Fruit fly (Drosophila melanogaster) whole organism, embryonic: Measurements from ENCODE around the gene wb.

Source experiments
- Atf6 ChIP-seq: fragments of 200-800 bp; sonication (Bioruptor generic); IDR thresholded peaks from 2 replicates; pipeline ENCODE4 v1.3.6; 2022; ENCODE audit warnings: missing biosample characterization, missing genetic modification characterization
- CG10366 ChIP-seq: fragments of 200-800 bp; sonication (Bioruptor generic); IDR thresholded peaks from 2 replicates; pipeline ENCODE4 v1.3.6; 2022; ENCODE audit warnings: missing biosample characterization, missing genetic modification characterization
- CG10543 ChIP-seq: fragments of 200-800 bp; sonication (Bioruptor generic); optimal IDR thresholded peaks from 3 replicates; lab custom pipeline; 2017; ENCODE audit warnings: missing biosample characterization, mild to moderate bottlenecking, missing genetic modification characterization, moderate library complexity
- CG11247 ChIP-seq: fragments of 200-800 bp; sonication (Bioruptor generic); IDR thresholded peaks from 2 replicates; pipeline ENCODE4 v1.3.6; 2022; ENCODE audit warnings: missing biosample characterization, missing genetic modification characterization
- CG11696 ChIP-seq: fragments of 200-800 bp; sonication (Bioruptor generic); IDR thresholded peaks from 2 replicates; pipeline ENCODE4 v1.3.6; 2022; ENCODE audit warnings: missing biosample characterization, missing genetic modification characterization
- CG12155 ChIP-seq: fragments of 200-800 bp; sonication (Bioruptor generic); optimal IDR thresholded peaks from 3 replicates; lab custom pipeline; 2016; ENCODE audit warnings: missing biosample characterization, missing genetic modification characterization
- CG12391 ChIP-seq: fragments of 200-800 bp; sonication (Bioruptor generic); optimal IDR thresholded peaks from 3 replicates; lab custom pipeline; 2018; ENCODE audit warnings: missing biosample characterization, mild to moderate bottlenecking, missing genetic modification characterization, moderate library complexity
- CG13296 ChIP-seq: fragments of 200-800 bp; sonication (Bioruptor generic); optimal IDR thresholded peaks from 3 replicates; lab custom pipeline; 2018; ENCODE audit warnings: missing biosample characterization, mild to moderate bottlenecking, missing genetic modification characterization
- CG17612 ChIP-seq: fragments of 200-800 bp; sonication (Bioruptor generic); IDR thresholded peaks from 2 replicates; pipeline ENCODE4 v1.3.6; 2022; ENCODE audit warnings: missing biosample characterization, missing genetic modification characterization
- CG2678 ChIP-seq: fragments of 200-800 bp; sonication (Bioruptor generic); optimal IDR thresholded peaks from 3 replicates; lab custom pipeline; 2019; ENCODE audit warnings: missing biosample characterization, mild to moderate bottlenecking, missing genetic modification characterization, moderate library complexity
- CG31365 ChIP-seq: fragments of 200-800 bp; sonication (Bioruptor generic); optimal IDR thresholded peaks from 2 replicates; lab custom pipeline; 2018; ENCODE audit warnings: missing biosample characterization, mild to moderate bottlenecking, missing genetic modification characterization
- CG34422 ChIP-seq: fragments of 200-800 bp; sonication (Bioruptor generic); IDR thresholded peaks from 3 replicates; pipeline ENCODE4 v1.3.6; 2022; ENCODE audit warnings: missing biosample characterization, missing genetic modification characterization
- CG5245 ChIP-seq: fragments of 200-800 bp; sonication (Bioruptor generic); optimal IDR thresholded peaks from 3 replicates; lab custom pipeline; 2016; ENCODE audit warnings: missing biosample characterization, missing genetic modification characterization
- CG5953 ChIP-seq: fragments of 200-800 bp; sonication (Bioruptor generic); IDR thresholded peaks from 2 replicates; pipeline ENCODE4 v1.3.6; 2022; ENCODE audit warnings: missing biosample characterization, missing genetic modification characterization
- CG6765 ChIP-seq: fragments of 200-800 bp; sonication (Bioruptor generic); optimal IDR thresholded peaks from 3 replicates; lab custom pipeline; 2017; ENCODE audit warnings: missing biosample characterization, mild to moderate bottlenecking, missing genetic modification characterization
- CG7786 ChIP-seq: fragments of 200-800 bp; sonication (Bioruptor generic); optimal IDR thresholded peaks from 2 replicates; lab custom pipeline; 2016; ENCODE audit warnings: missing biosample characterization, missing genetic modification characterization
- CG8765 ChIP-seq: fragments of 200-800 bp; sonication (Bioruptor generic); IDR thresholded peaks from 2 replicates; pipeline ENCODE4 v1.3.6; 2022; ENCODE audit warnings: missing biosample characterization, missing genetic modification characterization
- CG8924 ChIP-seq: fragments of 200-800 bp; optimal IDR thresholded peaks from 3 replicates; lab custom pipeline; 2019; ENCODE audit warnings: missing biosample characterization, mild to moderate bottlenecking, missing genetic modification characterization, moderate library complexity
- CG9215 ChIP-seq: fragments of 200-800 bp; sonication (Bioruptor generic); IDR thresholded peaks from 2 replicates; pipeline ENCODE4 v1.3.6; 2022; ENCODE audit warnings: missing biosample characterization, missing genetic modification characterization
- CG9437 ChIP-seq: fragments of 200-800 bp; sonication (Bioruptor generic); optimal IDR thresholded peaks from 2 replicates; lab custom pipeline; 2018; ENCODE audit warnings: missing biosample characterization, mild to moderate bottlenecking, missing genetic modification characterization
- CG9727 ChIP-seq: fragments of 200-800 bp; sonication (Bioruptor generic); optimal IDR thresholded peaks from 3 replicates; lab custom pipeline; 2017; ENCODE audit warnings: missing biosample characterization, mild to moderate bottlenecking, missing genetic modification characterization
- CG9817 ChIP-seq: fragments of 200-800 bp; sonication (Bioruptor generic); optimal IDR thresholded peaks from 2 replicates; lab custom pipeline; 2018; ENCODE audit warnings: missing biosample characterization, mild to moderate bottlenecking, missing genetic modification characterization, moderate library complexity
- Dip3 ChIP-seq: fragments of 200-800 bp; sonication (Bioruptor generic); optimal IDR thresholded peaks from 3 replicates; lab custom pipeline; 2016; ENCODE audit warnings: missing biosample characterization, missing genetic modification characterization
- Dll ChIP-seq: fragments of 200-800 bp; sonication (Bioruptor generic); IDR thresholded peaks from 4 replicates; pipeline ENCODE4 v1.3.6; 2022; ENCODE audit warnings: missing biosample characterization, missing genetic modification characterization; ENCODE audit not compliant: partially characterized antibody
- Hand ChIP-seq: fragments of 200-800 bp; sonication (Bioruptor generic); optimal IDR thresholded peaks from 2 replicates; lab custom pipeline; 2017; ENCODE audit warnings: mild to moderate bottlenecking, missing biosample characterization, missing genetic modification reagents, missing genetic modification characterization
- Myb ChIP-seq: fragments of 200-800 bp; sonication (Bioruptor generic); optimal IDR thresholded peaks from 2 replicates; lab custom pipeline; 2016; ENCODE audit warnings: missing biosample characterization, missing genetic modification characterization
- NfI ChIP-seq: fragments of 200-800 bp; sonication (Bioruptor generic); optimal IDR thresholded peaks from 3 replicates; lab custom pipeline; 2018; ENCODE audit warnings: missing biosample characterization, mild to moderate bottlenecking, missing genetic modification characterization, moderate library complexity
- Scr ChIP-seq: fragments of 200-800 bp; sonication (Bioruptor generic); IDR thresholded peaks from 2 replicates; pipeline ENCODE4 v1.3.6; 2022; ENCODE audit warnings: missing biosample characterization, missing genetic modification characterization; ENCODE audit not compliant: partially characterized antibody
- Sin3A ChIP-seq: fragments of >200 bp; optimal IDR thresholded peaks from 2 replicates; lab custom pipeline; 2018
- Sry-β ChIP-seq: fragments of 200-800 bp; sonication (Bioruptor generic); optimal IDR thresholded peaks from 2 replicates; lab custom pipeline; 2018; ENCODE audit warnings: missing biosample characterization, mild to moderate bottlenecking, missing genetic modification characterization, moderate library complexity
- az2 ChIP-seq: fragments of 200-800 bp; sonication (Bioruptor generic); optimal IDR thresholded peaks from 3 replicates; lab custom pipeline; 2016; ENCODE audit warnings: missing biosample characterization, missing genetic modification characterization
- bbx ChIP-seq: fragments of 200-800 bp; sonication (Bioruptor generic); IDR thresholded peaks from 2 replicates; pipeline ENCODE4 v1.3.6; 2022; ENCODE audit warnings: missing biosample characterization, missing genetic modification characterization; ENCODE audit not compliant: partially characterized antibody
- cad ChIP-seq: fragments of >200 bp; optimal IDR thresholded peaks from 2 replicates; lab custom pipeline; 2017; ENCODE audit warnings: missing biosample characterization, missing genetic modification characterization
- crc ChIP-seq: fragments of 200-800 bp; sonication (Bioruptor generic); optimal IDR thresholded peaks from 2 replicates; lab custom pipeline; 2016; ENCODE audit warnings: missing biosample characterization, missing genetic modification characterization
- fd102C ChIP-seq: fragments of 200-800 bp; sonication (Bioruptor generic); optimal IDR thresholded peaks from 2 replicates; lab custom pipeline; 2018; ENCODE audit warnings: missing biosample characterization, mild to moderate bottlenecking, missing genetic modification characterization, moderate library complexity
- fu2 ChIP-seq: fragments of 200-800 bp; sonication (Bioruptor generic); optimal IDR thresholded peaks from 2 replicates; lab custom pipeline; 2016; ENCODE audit warnings: missing biosample characterization, missing genetic modification characterization
- gcm ChIP-seq: fragments of 200-800 bp; sonication (Bioruptor generic); optimal IDR thresholded peaks from 2 replicates; lab custom pipeline; 2019; ENCODE audit warnings: missing biosample characterization, mild to moderate bottlenecking, missing genetic modification characterization, moderate library complexity
- gcm2 ChIP-seq: fragments of 200-800 bp; sonication (Bioruptor generic); optimal IDR thresholded peaks from 2 replicates; lab custom pipeline; 2016; ENCODE audit warnings: missing biosample characterization, missing genetic modification characterization
- gro ChIP-seq: fragments of 200-800 bp; sonication (Bioruptor generic); optimal IDR thresholded peaks from 2 replicates; lab custom pipeline; 2016; ENCODE audit warnings: missing biosample characterization, missing genetic modification characterization
- hkb ChIP-seq, 2 experiments: fragments of 200-800 bp in 1 of 2; fragments of >200 bp in 1 of 2; sonication (Bioruptor generic) in 1 of 2; IDR thresholded peaks in 1 of 2; optimal IDR thresholded peaks in 1 of 2; 2 replicates each; pipeline versions ENCODE4 v1.3.6 to Lab custom; 2017 to 2022; ENCODE audit warnings: missing biosample characterization in 1 of 2, missing genetic modification characterization in 1 of 2
- ken ChIP-seq: fragments of 200-800 bp; sonication (Bioruptor generic); IDR thresholded peaks from 3 replicates; pipeline ENCODE4 v1.3.6; 2022; ENCODE audit warnings: missing biosample characterization, missing genetic modification characterization
- kni ChIP-seq: fragments of 200-800 bp; sonication (Bioruptor generic); optimal IDR thresholded peaks from 3 replicates; lab custom pipeline; 2017; ENCODE audit warnings: mild to moderate bottlenecking, missing biosample characterization, missing genetic modification reagents, missing genetic modification characterization
- maf-S ChIP-seq: fragments of 200-800 bp; sonication (Bioruptor generic); optimal IDR thresholded peaks from 2 replicates; lab custom pipeline; 2016; ENCODE audit warnings: missing biosample characterization, missing genetic modification characterization
- nmo ChIP-seq: fragments of 200-800 bp; sonication (Bioruptor generic); optimal IDR thresholded peaks from 2 replicates; lab custom pipeline; 2018; ENCODE audit warnings: missing biosample characterization, mild to moderate bottlenecking, missing genetic modification characterization, moderate library complexity
- sisA ChIP-seq: fragments of 200-800 bp; sonication (Bioruptor generic); IDR thresholded peaks from 2 replicates; pipeline ENCODE4 v1.3.6; 2022; ENCODE audit warnings: missing biosample characterization, missing genetic modification characterization
- sna ChIP-seq: fragments of 200-800 bp; sonication (Bioruptor generic); IDR thresholded peaks from 2 replicates; pipeline ENCODE4 v1.3.6; 2022; ENCODE audit warnings: missing biosample characterization, missing genetic modification characterization; ENCODE audit not compliant: partially characterized antibody
- sug ChIP-seq: fragments of 200-800 bp; optimal IDR thresholded peaks from 2 replicates; lab custom pipeline; 2019; ENCODE audit warnings: missing biosample characterization, mild to moderate bottlenecking, missing genetic modification characterization, moderate library complexity
- trem ChIP-seq: fragments of 200-800 bp; optimal IDR thresholded peaks from 3 replicates; lab custom pipeline; 2019; ENCODE audit warnings: missing biosample characterization, mild to moderate bottlenecking, missing genetic modification characterization, moderate library complexity
- tup ChIP-seq: fragments of 200-800 bp; sonication (Bioruptor generic); optimal IDR thresholded peaks from 2 replicates; lab custom pipeline; 2016; ENCODE audit warnings: missing biosample characterization, mild to moderate bottlenecking, missing genetic modification characterization, moderate library complexity
- tx ChIP-seq: fragments of 200-800 bp; sonication (Bioruptor generic); optimal IDR thresholded peaks from 2 replicates; lab custom pipeline; 2016; ENCODE audit warnings: missing biosample characterization, missing genetic modification characterization
- vfl ChIP-seq: fragments of 200-800 bp; sonication (Bioruptor generic); optimal IDR thresholded peaks from 2 replicates; lab custom pipeline; 2016; ENCODE audit warnings: missing biosample characterization, missing genetic modification characterization

The wb gene

dm6 chr2L:14361736-14362180 lies 98.9 kb downstream of the wb start, which contains the start of gene spel1 (continued):
- TF ChIP-seq bbx (GFP tag; lab: Robert Waterston, UW) (no peak), maf-S (GFP tag; lab: Kevin White, UChicago) (peak; percentile 8), tup (GFP tag; lab: Kevin White, UChicago) (no peak), kni (GFP tag; lab: Kevin White, UChicago) (no peak), CG2678 (tag; lab: Kevin White, UChicago) (peak; percentile 89), CG34422 (GFP tag; lab: Robert Waterston, UW) (peak; percentile 71), Hand (no peak), gcm2 (no peak), CG11696 (GFP tag; lab: Robert Waterston, UW) (no peak), az2 (GFP tag; lab: Kevin White, UChicago) (peak; percentile 69), Scr (GFP tag; lab: Robert Waterston, UW) (no peak), NfI (peak; percentile 44), CG10543 (GFP tag; lab: Kevin White, UChicago) (no peak), ken (GFP tag; lab: Robert Waterston, UW) (peak; percentile 68; the same call in 2 of the 3 replicates), gcm (peak; percentile 82), Myb (no peak), tx (GFP tag; lab: Kevin White, UChicago) (no peak), CG5953 (GFP tag; lab: Robert Waterston, UW) (peak; percentile 52), gro (GFP tag; lab: Kevin White, UChicago) (peak; percentile 49), CG12155 (GFP tag; lab: Kevin White, UChicago) (peak; percentile 70), Sry-β (GFP tag; lab: Kevin White, UChicago) (peak; percentile 31), CG8924 (peak; percentile 86), CG8765 (peak; percentile 63; the same call in 1 of the 2 replicates), vfl (GFP tag; lab: Kevin White, UChicago) (no peak), CG10366 (GFP tag; lab: Robert Waterston, UW) (peak; percentile 72), sug (tag; lab: Kevin White, UChicago) (peak; percentile 68), CG13296 (GFP tag; lab: Kevin White, UChicago) (peak; percentile 83), fd102C (GFP tag; lab: Kevin White, UChicago) (no peak), CG17612 (peak; percentile 46; the same call in 1 of the 2 replicates), trem (peak; percentile 78), Sin3A (lab: Kevin White, UChicago) (no peak), sna (GFP tag; lab: Robert Waterston, UW) (no peak), nmo (GFP tag; lab: Kevin White, UChicago) (peak; percentile 88), CG11247 (peak; percentile 67), CG12391 (tag; lab: Kevin White, UChicago) (peak; percentile 93), sisA (peak; percentile 72), CG9727 (GFP tag; lab: Kevin White, UChicago) (peak; percentile 79), CG9215 (GFP tag; lab: Robert Waterston, UW) (peak; percentile 57), Atf6 (GFP tag; lab: Robert Waterston, UW) (peak; percentile 84), CG31365 (tag; lab: Kevin White, UChicago) (no peak), Dll (GFP tag; lab: Robert Waterston, UW) (no peak), Dip3 (no peak), crc (GFP tag; lab: Kevin White, UChicago) (no peak), hkb (optimal IDR thresholded peaks at IDR 0.05; lab: Kevin White, UChicago) (no peak), hkb (GFP tag; IDR thresholded peaks at IDR 0.05; lab: Robert Waterston, UW) (peak; percentile 69; the same call in 1 of the 2 replicates), CG9437 (GFP tag; lab: Kevin White, UChicago) (peak; percentile 74), fu2 (GFP tag; lab: Kevin White, UChicago) (peak; percentile 31), cad (GFP tag; lab: Kevin White, UChicago) (no peak), CG5245 (GFP tag; lab: Kevin White, UChicago) (peak; percentile 38), CG6765 (GFP tag; lab: Kevin White, UChicago) (peak; percentile 59), CG7786 (GFP tag; lab: Kevin White, UChicago) (peak; percentile 0), CG9817 (tag; lab: Kevin White, UChicago) (peak; percentile 51)
